Fruit fly (Drosophila melanogaster): Measurements from ENCODE around the gene Ccdc56.

Gene Ccdc56

DNA sequence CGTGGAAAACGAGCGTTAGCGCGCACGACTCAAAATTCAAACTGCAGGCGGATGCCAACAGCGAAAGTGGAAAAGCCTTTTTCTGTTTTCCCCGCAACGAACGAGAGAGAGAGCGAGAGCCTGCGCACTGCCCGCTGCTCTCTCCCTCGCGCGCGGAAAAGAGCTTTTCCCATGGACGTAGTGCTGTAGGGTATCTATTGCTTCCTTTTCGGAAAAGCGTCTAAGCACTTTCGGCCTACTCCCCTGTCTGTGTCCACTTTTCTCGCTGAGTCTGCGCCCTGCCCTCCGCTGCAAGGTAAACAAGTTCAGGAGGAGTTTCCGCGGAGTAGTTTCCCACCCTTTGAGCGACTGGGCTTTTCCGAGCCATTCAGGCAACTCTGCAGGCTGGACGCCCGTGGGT lies 28.5 kb upstream of the Ccdc56 start, which contains the start of gene CG32085 (continued):
- peak; percentile 90 for TF ChIP-seq Gug (GFP tag; IDR thresholded peaks at IDR 0.05)
- no peak for TF ChIP-seq D (optimal IDR thresholded peaks at IDR 0.05)
- no peak for TF ChIP-seq D (GFP tag; optimal IDR thresholded peaks at IDR 0.05)
- TF ChIP-seq lbe (GFP tag; optimal IDR thresholded peaks at IDR 0.05) = no peak
- no peak for TF ChIP-seq CG12236 (GFP tag; optimal IDR thresholded peaks at IDR 0.05)
- TF ChIP-seq Ada2b (GFP tag; IDR thresholded peaks at IDR 0.05) = peak; percentile 60; the same call in 1 of the 2 replicates
- no peak for TF ChIP-seq Kr (GFP tag; optimal IDR thresholded peaks at IDR 0.05)
- TF ChIP-seq nmo (GFP tag; optimal IDR thresholded peaks at IDR 0.05) = no peak
- TF ChIP-seq sim (GFP tag; IDR thresholded peaks at IDR 0.05) = no peak
- TF ChIP-seq Bdp1 (GFP tag; optimal IDR thresholded peaks at IDR 0.05) = no peak
- TF ChIP-seq fd102C (GFP tag; optimal IDR thresholded peaks at IDR 0.05) = no peak
- TF ChIP-seq Sox102F (GFP tag; optimal IDR thresholded peaks at IDR 0.05) = no peak
- TF ChIP-seq hb (GFP tag; IDR thresholded peaks at IDR 0.05; ENCODE audit: partially characterized antibody) = no peak
- no peak for TF ChIP-seq CG30431 (GFP tag; optimal IDR thresholded peaks at IDR 0.05)
- TF ChIP-seq dmrt11E (tag; optimal IDR thresholded peaks at IDR 0.05) = no peak
- no peak for TF ChIP-seq usp (GFP tag; optimal IDR thresholded peaks at IDR 0.05)
- TF ChIP-seq CG31224 (GFP tag; IDR thresholded peaks at IDR 0.05) = 0 out of 2 replicates have a peak, but pooled peaks have one; percentile 33
- no peak for TF ChIP-seq ac (GFP tag; optimal IDR thresholded peaks at IDR 0.05)
- TF ChIP-seq CG7963 (GFP tag; IDR thresholded peaks at IDR 0.05; ENCODE audit: partially characterized antibody) = no peak
- peak; percentile 48 for TF ChIP-seq CG9215 (GFP tag; IDR thresholded peaks at IDR 0.05)
- TF ChIP-seq CG30020 (tag; optimal IDR thresholded peaks at IDR 0.05) = no peak
- TF ChIP-seq vfl (GFP tag; optimal IDR thresholded peaks at IDR 0.05) = peak; percentile 24
- peak; percentile 0 for TF ChIP-seq Camta (GFP tag; optimal IDR thresholded peaks at IDR 0.05)
- TF ChIP-seq schlank (tag; optimal IDR thresholded peaks at IDR 0.05) = peak; percentile 67
- peak; percentile 86 for TF ChIP-seq Fer1 (GFP tag; optimal IDR thresholded peaks at IDR 0.05)
- peak; percentile 42 for TF ChIP-seq CG34376 (GFP tag; optimal IDR thresholded peaks at IDR 0.05)
- TF ChIP-seq pita (GFP tag; optimal IDR thresholded peaks at IDR 0.05) = no peak
- no peak for TF ChIP-seq Elba2 (GFP tag; optimal IDR thresholded peaks at IDR 0.05)
- peak; percentile 21 for TF ChIP-seq Atf3 (GFP tag; optimal IDR thresholded peaks at IDR 0.05)
- peak; percentile 61 for TF ChIP-seq CG13296 (GFP tag; optimal IDR thresholded peaks at IDR 0.05)
- peak; percentile 89 for TF ChIP-seq CG2120 (GFP tag; optimal IDR thresholded peaks at IDR 0.05)
- TF ChIP-seq Oli (tag; optimal IDR thresholded peaks at IDR 0.05) = peak; percentile 1
- peak; percentile 63 for TF ChIP-seq CG31365 (tag; optimal IDR thresholded peaks at IDR 0.05)
- TF ChIP-seq CG8478 (optimal IDR thresholded peaks at IDR 0.05) = no peak
- TF ChIP-seq Drgx (GFP tag; IDR thresholded peaks at IDR 0.05) = peak; percentile 75
- TF ChIP-seq CG18619 (GFP tag; optimal IDR thresholded peaks at IDR 0.05) = peak; percentile 48
- TF ChIP-seq Mad (GFP tag; optimal IDR thresholded peaks at IDR 0.05) = no peak
- peak; percentile 62 for TF ChIP-seq Hand (GFP tag; optimal IDR thresholded peaks at IDR 0.05)
- TF ChIP-seq Max (GFP tag; optimal IDR thresholded peaks at IDR 0.05) = no peak
- TF ChIP-seq zf30C (GFP tag; optimal IDR thresholded peaks at IDR 0.05) = no peak
- TF ChIP-seq dm (GFP tag; optimal IDR thresholded peaks at IDR 0.05) = peak; percentile 4
- TF ChIP-seq ttk (GFP tag; IDR thresholded peaks at IDR 0.05) = no peak
- peak; percentile 25 for TF ChIP-seq Six4 (GFP tag; optimal IDR thresholded peaks at IDR 0.05)
- peak; percentile 62 for TF ChIP-seq tx (GFP tag; optimal IDR thresholded peaks at IDR 0.05)
- TF ChIP-seq CG7839 (tag; optimal IDR thresholded peaks at IDR 0.05) = peak; percentile 60
- peak; percentile 44 for TF ChIP-seq CG6683 (GFP tag; optimal IDR thresholded peaks at IDR 0.05)
- TF ChIP-seq inv (GFP tag; IDR thresholded peaks at IDR 0.05; ENCODE audit: partially characterized antibody) = no peak; the same call in 1 of the 2 replicates
- TF ChIP-seq crp (GFP tag; optimal IDR thresholded peaks at IDR 0.05) = no peak
- TF ChIP-seq tna (GFP tag; IDR thresholded peaks at IDR 0.05; ENCODE audit: partially characterized antibody) = no peak
- no peak for TF ChIP-seq nerfin-2 (GFP tag; IDR thresholded peaks at IDR 0.05; ENCODE audit: partially characterized antibody)
- no peak for TF ChIP-seq Spps (tag; optimal IDR thresholded peaks at IDR 0.05)
- TF ChIP-seq CkIIα-i1 (GFP tag; IDR thresholded peaks at IDR 0.05) = no peak

All from whole organism, embryonic.